Worm (Caenorhabditis elegans) whole organism, late embryonic: ENCODE results near the gene cec-7.

Source experiments
- C08G9.2 ChIP-seq: sonication (generic microtip); optimal IDR thresholded peaks from 2 replicates; lab custom pipeline; 2016; ENCODE audit warnings: mild to moderate bottlenecking, missing genetic modification characterization, moderate library complexity, missing compliant biosample characterization
- C38D4.7 ChIP-seq: fragments of 200-800 bp; sonication (Bioruptor generic); optimal IDR thresholded peaks from 2 replicates; lab custom pipeline; 2018; ENCODE audit warnings: mild to moderate bottlenecking, missing genetic modification characterization, moderate library complexity, missing compliant biosample characterization
- F13H6.1 ChIP-seq: sonication (generic microtip); optimal IDR thresholded peaks from 2 replicates; lab custom pipeline; 2016; ENCODE audit warnings: missing genetic modification characterization, missing compliant biosample characterization
- K02D7.2 ChIP-seq: sonication (generic microtip); optimal IDR thresholded peaks from 2 replicates; lab custom pipeline; 2017; ENCODE audit warnings: mild to moderate bottlenecking, missing genetic modification characterization, missing compliant biosample characterization
- K09A11.1 ChIP-seq: sonication (generic microtip); optimal IDR thresholded peaks from 2 replicates; lab custom pipeline; 2017; ENCODE audit warnings: antibody characterized with exemption, mild to moderate bottlenecking, missing genetic modification characterization, missing compliant biosample characterization; ENCODE audit not compliant: insufficient read depth
- ahr-1 ChIP-seq: sonication (generic microtip); optimal IDR thresholded peaks from 2 replicates; lab custom pipeline; 2016; ENCODE audit warnings: missing genetic modification characterization, missing compliant biosample characterization
- ama-1 ChIP-seq: fragments of 150-350 bp; optimal IDR thresholded peaks from 2 replicates; lab custom pipeline; 2014
- ceh-18 ChIP-seq: sonication (generic microtip); optimal IDR thresholded peaks from 2 replicates; lab custom pipeline; 2016; ENCODE audit warnings: missing genetic modification characterization, missing compliant biosample characterization
- ceh-2 ChIP-seq: sonication (generic microtip); optimal IDR thresholded peaks from 2 replicates; lab custom pipeline; 2016; ENCODE audit warnings: missing genotype, missing genetic modification characterization, missing compliant biosample characterization
- ceh-22 ChIP-seq: sonication (generic microtip); optimal IDR thresholded peaks from 2 replicates; lab custom pipeline; 2017; ENCODE audit warnings: missing biosample characterization, missing genetic modification characterization
- ceh-24 ChIP-seq: sonication (generic microtip); optimal IDR thresholded peaks from 2 replicates; lab custom pipeline; 2016; ENCODE audit warnings: mild to moderate bottlenecking, missing genetic modification characterization, missing compliant biosample characterization
- ceh-30 ChIP-seq: fragments of 150-350 bp; optimal IDR thresholded peaks from 2 replicates; lab custom pipeline; 2014; ENCODE audit warnings: missing biosample characterization, missing genetic modification characterization
- ceh-31 ChIP-seq: sonication (generic microtip); optimal IDR thresholded peaks from 2 replicates; lab custom pipeline; 2016; ENCODE audit warnings: missing genetic modification characterization, missing compliant biosample characterization
- ceh-45 ChIP-seq: fragments of 200-800 bp; sonication (Bioruptor generic); IDR thresholded peaks from 2 replicates; pipeline ENCODE4 v1.3.6; 2022; ENCODE audit warnings: missing genetic modification reagents, missing genetic modification characterization, missing compliant biosample characterization
- ceh-48 ChIP-seq: sonication (generic microtip); optimal IDR thresholded peaks from 2 replicates; lab custom pipeline; 2016; ENCODE audit warnings: missing genetic modification characterization, inconsistent platforms, missing compliant biosample characterization
- ceh-6 ChIP-seq: fragments of 200-800 bp; sonication (Bioruptor generic); optimal IDR thresholded peaks from 2 replicates; lab custom pipeline; 2018; ENCODE audit warnings: mild to moderate bottlenecking, missing genetic modification characterization, missing compliant biosample characterization
- che-1 ChIP-seq: sonication (generic microtip); optimal IDR thresholded peaks from 2 replicates; lab custom pipeline; 2016; ENCODE audit warnings: mild to moderate bottlenecking, missing genetic modification characterization, missing compliant biosample characterization
- dmd-4 ChIP-seq: sonication (generic microtip); optimal IDR thresholded peaks from 2 replicates; lab custom pipeline; 2016; ENCODE audit warnings: borderline replicate concordance, missing genetic modification characterization, missing compliant biosample characterization
- elt-2 ChIP-seq: sonication (generic microtip); optimal IDR thresholded peaks from 2 replicates; lab custom pipeline; 2016; ENCODE audit warnings: missing genetic modification reagents, missing genetic modification characterization, missing compliant biosample characterization
- ets-4 ChIP-seq: sonication (generic microtip); optimal IDR thresholded peaks from 2 replicates; lab custom pipeline; 2016; ENCODE audit warnings: missing genetic modification characterization, missing compliant biosample characterization
- eyg-1 ChIP-seq: sonication (generic microtip); optimal IDR thresholded peaks from 2 replicates; lab custom pipeline; 2016; ENCODE audit warnings: missing genotype, missing genetic modification characterization, missing compliant biosample characterization
- fax-1 ChIP-seq: sonication (generic microtip); optimal IDR thresholded peaks from 2 replicates; lab custom pipeline; 2016; ENCODE audit warnings: missing genotype, missing genetic modification characterization, missing compliant biosample characterization
- fkh-6 ChIP-seq: sonication (generic microtip); optimal IDR thresholded peaks from 2 replicates; lab custom pipeline; 2016; ENCODE audit warnings: missing genetic modification characterization, missing compliant biosample characterization
- gmeb-2 ChIP-seq: sonication (generic microtip); optimal IDR thresholded peaks from 2 replicates; lab custom pipeline; 2016; ENCODE audit warnings: missing genetic modification characterization, inconsistent platforms, missing compliant biosample characterization
- hlh-13 ChIP-seq: fragments of 200-800 bp; sonication (Bioruptor generic); optimal IDR thresholded peaks from 2 replicates; lab custom pipeline; 2018; ENCODE audit warnings: mild to moderate bottlenecking, missing genetic modification characterization, missing compliant biosample characterization
- hlh-15 ChIP-seq: sonication (generic microtip); optimal IDR thresholded peaks from 2 replicates; lab custom pipeline; 2016; ENCODE audit warnings: missing genetic modification characterization, missing compliant biosample characterization
- hlh-6 ChIP-seq: sonication (generic microtip); optimal IDR thresholded peaks from 2 replicates; lab custom pipeline; 2016; ENCODE audit warnings: missing genotype, missing genetic modification characterization, missing compliant biosample characterization
- hlh-8 ChIP-seq: sonication (generic microtip); optimal IDR thresholded peaks from 2 replicates; lab custom pipeline; 2016; ENCODE audit warnings: missing genotype, missing genetic modification characterization, missing compliant biosample characterization
- lim-6 ChIP-seq: sonication (generic microtip); optimal IDR thresholded peaks from 2 replicates; lab custom pipeline; 2016; ENCODE audit warnings: missing genetic modification characterization, missing compliant biosample characterization
- lin-11 ChIP-seq: fragments of 200-800 bp; sonication (Bioruptor generic); optimal IDR thresholded peaks from 2 replicates; lab custom pipeline; 2018; ENCODE audit warnings: mild to moderate bottlenecking, missing genetic modification characterization, missing compliant biosample characterization
- madf-2 ChIP-seq: sonication (generic microtip); optimal IDR thresholded peaks from 2 replicates; lab custom pipeline; 2017; ENCODE audit warnings: missing genetic modification characterization, missing compliant biosample characterization
- mec-3 ChIP-seq: sonication (generic microtip); optimal IDR thresholded peaks from 2 replicates; lab custom pipeline; 2016; ENCODE audit warnings: borderline replicate concordance, missing genetic modification characterization, missing compliant biosample characterization
- nfya-1 ChIP-seq: sonication (generic microtip); optimal IDR thresholded peaks from 2 replicates; lab custom pipeline; 2017; ENCODE audit warnings: missing genetic modification characterization, mild to moderate bottlenecking, missing compliant biosample characterization, antibody characterized with exemption, moderate library complexity
- nhr-11 ChIP-seq: fragments of 150-350 bp; optimal IDR thresholded peaks from 2 replicates; lab custom pipeline; 2014; ENCODE audit warnings: missing biosample characterization, missing genetic modification characterization
- nhr-232 ChIP-seq: sonication (generic microtip); optimal IDR thresholded peaks from 2 replicates; lab custom pipeline; 2016; ENCODE audit warnings: missing genetic modification characterization, missing compliant biosample characterization
- npax-4 ChIP-seq: sonication (generic microtip); optimal IDR thresholded peaks from 2 replicates; lab custom pipeline; 2016; ENCODE audit warnings: missing genetic modification characterization, missing compliant biosample characterization
- odd-2 ChIP-seq: sonication (generic microtip); optimal IDR thresholded peaks from 2 replicates; lab custom pipeline; 2017; ENCODE audit warnings: antibody characterized with exemption, mild to moderate bottlenecking, missing genetic modification characterization, missing compliant biosample characterization
- pat-9 ChIP-seq: fragments of 200-800 bp; sonication (Bioruptor generic); optimal IDR thresholded peaks from 2 replicates; lab custom pipeline; 2018; ENCODE audit warnings: mild to moderate bottlenecking, missing genetic modification characterization, moderate library complexity, missing compliant biosample characterization
- pax-1 ChIP-seq: fragments of 150-350 bp; optimal IDR thresholded peaks from 2 replicates; lab custom pipeline; 2014; ENCODE audit warnings: missing biosample characterization, missing genetic modification characterization
- pha-2 ChIP-seq: sonication (generic microtip); optimal IDR thresholded peaks from 2 replicates; lab custom pipeline; 2017; ENCODE audit warnings: mild to moderate bottlenecking, missing genetic modification characterization, missing compliant biosample characterization
- pqm-1 ChIP-seq: sonication (generic microtip); optimal IDR thresholded peaks from 2 replicates; lab custom pipeline; 2016; ENCODE audit warnings: missing genetic modification characterization, missing compliant biosample characterization
- ref-2 ChIP-seq: sonication (generic microtip); optimal IDR thresholded peaks from 2 replicates; lab custom pipeline; 2016; ENCODE audit warnings: missing genetic modification characterization, missing compliant biosample characterization
- rnt-1 ChIP-seq: sonication (generic microtip); optimal IDR thresholded peaks from 2 replicates; lab custom pipeline; 2016; ENCODE audit warnings: missing genetic modification characterization, missing compliant biosample characterization
- sox-2 ChIP-seq: fragments of 200-800 bp; sonication (Bioruptor generic); IDR thresholded peaks from 2 replicates; pipeline ENCODE4 v1.3.6; 2022; ENCODE audit warnings: missing genetic modification reagents, missing genetic modification characterization, missing compliant biosample characterization
- syd-9 ChIP-seq: sonication (generic microtip); optimal IDR thresholded peaks from 2 replicates; lab custom pipeline; 2016; ENCODE audit warnings: mild to moderate bottlenecking, missing genetic modification characterization, moderate library complexity, missing compliant biosample characterization
- ttx-3 ChIP-seq: sonication (generic microtip); optimal IDR thresholded peaks from 2 replicates; lab custom pipeline; 2016; ENCODE audit warnings: missing genetic modification reagents, missing genetic modification characterization, missing compliant biosample characterization
- unc-55 ChIP-seq: sonication (generic microtip); optimal IDR thresholded peaks from 2 replicates; lab custom pipeline; 2017; ENCODE audit warnings: missing biosample characterization, missing genetic modification reagents, missing genetic modification characterization
- unc-86 ChIP-seq: sonication (generic microtip); optimal IDR thresholded peaks from 2 replicates; lab custom pipeline; 2016; ENCODE audit warnings: missing genetic modification characterization, missing compliant biosample characterization
- zip-5 ChIP-seq: sonication (generic microtip); optimal IDR thresholded peaks from 2 replicates; lab custom pipeline; 2016; ENCODE audit warnings: missing genetic modification characterization, missing compliant biosample characterization
- ztf-16 ChIP-seq: sonication (generic microtip); optimal IDR thresholded peaks from 2 replicates; lab custom pipeline; 2017; ENCODE audit warnings: missing genetic modification characterization, missing compliant biosample characterization

The cec-7 gene

DNA sequence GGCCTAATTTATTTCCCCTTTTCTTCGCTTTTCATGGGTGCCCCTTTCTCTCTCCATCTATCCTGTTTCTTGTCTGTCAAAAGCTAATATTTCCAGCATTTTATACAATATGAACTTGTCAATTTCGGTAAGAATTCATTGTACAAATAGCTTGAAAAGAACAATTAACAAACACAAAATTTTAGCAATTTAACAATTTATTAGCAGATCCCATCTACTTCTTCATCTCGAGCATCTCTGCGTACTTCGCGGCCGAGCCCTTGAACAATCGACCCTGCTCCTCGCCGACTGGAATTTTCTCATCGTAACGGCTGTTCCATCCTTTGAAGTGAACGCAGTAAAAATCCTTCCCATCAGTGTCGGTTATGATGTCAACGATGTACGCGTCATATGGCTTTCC, 1.7 kb downstream of the cec-7 start:
- TF ChIP-seq odd-2, result no peak
- TF ChIP-seq eyg-1 (tag; lab: Kevin White, UChicago), result no peak
- no peak for TF ChIP-seq mec-3 (tag; lab: Kevin White, UChicago)
- no peak for TF ChIP-seq dmd-4 (tag; lab: Kevin White, UChicago)
- no peak for TF ChIP-seq ceh-31 (tag; lab: Kevin White, UChicago)
- TF ChIP-seq che-1 (tag; lab: Kevin White, UChicago), result no peak

DNA sequence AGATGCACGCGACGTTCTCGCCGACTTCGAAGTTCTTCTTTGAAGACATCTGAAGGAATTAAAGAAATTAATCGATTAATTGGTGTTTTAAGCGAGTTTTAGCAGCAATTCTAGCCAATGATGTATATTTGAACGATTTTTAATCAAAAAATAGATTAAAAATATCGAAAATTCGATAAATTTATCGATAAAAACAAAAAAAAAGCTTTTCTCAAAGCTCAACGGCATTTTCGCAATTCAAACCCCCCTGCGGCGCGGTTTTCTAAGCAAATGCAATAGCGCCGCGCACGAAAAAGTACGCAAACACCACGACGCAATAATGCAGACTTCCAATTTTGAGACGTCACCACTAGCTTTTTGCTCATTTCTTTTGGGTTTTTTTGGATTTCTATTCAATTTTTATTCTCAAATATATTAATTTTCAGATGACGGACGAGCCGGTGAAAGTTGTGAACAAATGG, 2.7 kb downstream of the cec-7 start, which contains the start of the genes mrg-1 and spcs-2:
TSS of gene mrg-1 (minus strand) at position 51 of the 461 bp plus-strand sequence.
TSS of gene spcs-2 (plus strand) at position 426 of the 461 bp plus-strand sequence.
- TF ChIP-seq K02D7.2 (tag; lab: Kevin White, UChicago) (peak; percentile 84), lim-6 (tag; lab: Kevin White, UChicago) (peak; percentile 10), pqm-1 (tag; lab: Kevin White, UChicago) (no peak), ceh-6 (GFP tag; lab: Kevin White, UChicago) (no peak), C38D4.7 (GFP tag; lab: Kevin White, UChicago) (peak; percentile 48), madf-2 (tag; lab: Kevin White, UChicago) (peak; percentile 56), syd-9 (peak; percentile 47), hlh-15 (tag; lab: Kevin White, UChicago) (no peak), ceh-2 (peak; percentile 78), nhr-11 (no peak), K09A11.1 (tag; lab: Kevin White, UChicago) (peak; percentile 91), fax-1 (tag; lab: Kevin White, UChicago) (peak; percentile 80), nfya-1 (tag; lab: Kevin White, UChicago) (peak; percentile 88), ahr-1 (peak; percentile 45), lin-11 (tag; lab: Kevin White, UChicago) (peak; percentile 38), unc-55 (GFP tag; lab: Kevin White, UChicago) (no peak), ceh-31 (tag; lab: Kevin White, UChicago) (peak; percentile 92), elt-2 (tag; lab: Kevin White, UChicago) (peak; percentile 80), hlh-6 (tag; lab: Kevin White, UChicago) (no peak), ztf-16 (tag; lab: Kevin White, UChicago) (peak; percentile 78), ceh-18 (tag; lab: Kevin White, UChicago) (peak; percentile 66), ets-4 (peak; percentile 44), mec-3 (tag; lab: Kevin White, UChicago) (no peak), pha-2 (tag; lab: Kevin White, UChicago) (peak; percentile 47), rnt-1 (tag; lab: Kevin White, UChicago) (peak; percentile 81), ceh-24 (tag; lab: Kevin White, UChicago) (no peak), ttx-3 (peak; percentile 66), ceh-22 (no peak), ama-1 (lab: Kevin White, UChicago) (no peak), npax-4 (peak; percentile 39), dmd-4 (tag; lab: Kevin White, UChicago) (no peak), unc-86 (tag; lab: Kevin White, UChicago) (peak; percentile 86), pax-1 (tag; lab: Kevin White, UChicago) (peak; percentile 10), zip-5 (tag; lab: Kevin White, UChicago) (peak; percentile 60), fkh-6 (peak; percentile 47), hlh-8 (tag; lab: Kevin White, UChicago) (peak; percentile 21), odd-2 (peak; percentile 48), C08G9.2 (peak; percentile 43), ref-2 (tag; lab: Kevin White, UChicago) (peak; percentile 80), hlh-13 (GFP tag; lab: Kevin White, UChicago) (no peak), nhr-232 (tag; lab: Kevin White, UChicago) (no peak), ceh-45 (GFP tag; lab: Robert Waterston, UW) (peak; percentile 57; the same call in 1 of the 2 replicates), ceh-30 (tag; lab: Kevin White, UChicago) (peak; percentile 50), pat-9 (tag; lab: Kevin White, UChicago) (peak; percentile 69), F13H6.1 (tag; lab: Kevin White, UChicago) (peak; percentile 81), gmeb-2 (tag; lab: Kevin White, UChicago) (peak; percentile 62), ceh-48 (tag; lab: Kevin White, UChicago) (peak; percentile 50), sox-2 (GFP tag; lab: Robert Waterston, UW) (peak; percentile 27; the same call in 1 of the 2 replicates)
